Worm (Caenorhabditis elegans) whole organism, midembryonic: Measurements from ENCODE around the gene nhr-168.

Experiments
- T22C8.4 ChIP-seq: fragments of 200-800 bp; sonication (Bioruptor generic); IDR thresholded peaks from 2 replicates; pipeline ENCODE4 v1.3.6; 2022; ENCODE audit warnings: missing genetic modification characterization, missing compliant biosample characterization
- cog-1 ChIP-seq: sonication (generic microtip); optimal IDR thresholded peaks from 2 replicates; lab custom pipeline; 2016; ENCODE audit warnings: missing genetic modification characterization, missing compliant biosample characterization
- klf-2 ChIP-seq: fragments of 200-800 bp; sonication (Bioruptor generic); conservative IDR thresholded peaks from 2 replicates; pipeline ENCODE4 v1.3.6; 2022; ENCODE audit warnings: missing genetic modification reagents, missing genetic modification characterization, missing compliant biosample characterization
- med-1 ChIP-seq: sonication (generic microtip); optimal IDR thresholded peaks from 2 replicates; lab custom pipeline; 2017; ENCODE audit warnings: missing genetic modification characterization, mild to moderate bottlenecking, missing compliant biosample characterization, antibody characterized with exemption, missing genetic modification reagents; ENCODE audit not compliant: insufficient read depth
- ref-1 ChIP-seq: fragments of 200-800 bp; sonication (Bioruptor generic); conservative IDR thresholded peaks from 2 replicates; pipeline ENCODE4 v1.3.6; 2022; ENCODE audit warnings: missing genetic modification reagents, missing genetic modification characterization, missing compliant biosample characterization
- tab-1 ChIP-seq: fragments of 200-800 bp; sonication (Bioruptor generic); IDR thresholded peaks from 2 replicates; pipeline ENCODE4 v1.3.6; 2022; ENCODE audit warnings: missing genetic modification characterization, missing compliant biosample characterization
- ztf-29 ChIP-seq: fragments of 200-800 bp; sonication (Bioruptor generic); IDR thresholded peaks from 2 replicates; pipeline ENCODE4 v1.3.6; 2022; ENCODE audit warnings: missing genetic modification reagents, missing genetic modification characterization, missing compliant biosample characterization

- no peak for TF ChIP-seq cog-1 (tag; lab: Kevin White, UChicago)
- TF ChIP-seq ref-1: no peak
- TF ChIP-seq med-1: no peak
- no peak for TF ChIP-seq tab-1
- no peak for TF ChIP-seq klf-2
- no peak for TF ChIP-seq ztf-29 (GFP tag; lab: Robert Waterston, UW)
- no peak for TF ChIP-seq T22C8.4 (GFP tag; lab: Robert Waterston, UW)
Observed at ce11 chrV:13285284-13285683, 48.4 kb downstream of the nhr-168 start.
